Fruit fly (Drosophila melanogaster) whole organism, embryonic: ENCODE data around the gene Pif1A.
A peak's percentile ranks its signal among the peaks of the same experiment; 100 is the strongest.

Source experiments
- ATbp ChIP-seq: fragments of 200-800 bp; sonication (Bioruptor generic); optimal IDR thresholded peaks from 2 replicates; lab custom pipeline; 2017; ENCODE audit warnings: missing biosample characterization, mild to moderate bottlenecking, missing genetic modification characterization, missing genetic modification reagents
- Bgb ChIP-seq: fragments of 200-800 bp; sonication (Bioruptor generic); IDR thresholded peaks from 2 replicates; pipeline ENCODE4 v1.3.6; 2022; ENCODE audit warnings: missing biosample characterization, missing genetic modification characterization; ENCODE audit not compliant: partially characterized antibody
- CG11247 ChIP-seq: fragments of 200-800 bp; sonication (Bioruptor generic); IDR thresholded peaks from 2 replicates; pipeline ENCODE4 v1.3.6; 2022; ENCODE audit warnings: missing biosample characterization, missing genetic modification characterization
- CG11456 ChIP-seq: fragments of 200-800 bp; sonication (Bioruptor generic); IDR thresholded peaks from 3 replicates; pipeline ENCODE4 v1.3.6; 2022; ENCODE audit warnings: missing biosample characterization, missing genetic modification characterization
- CG11696 ChIP-seq: fragments of 200-800 bp; sonication (Bioruptor generic); IDR thresholded peaks from 2 replicates; pipeline ENCODE4 v1.3.6; 2022; ENCODE audit warnings: missing biosample characterization, missing genetic modification characterization
- CG1233 ChIP-seq: fragments of 200-800 bp; sonication (Bioruptor generic); optimal IDR thresholded peaks from 4 replicates; lab custom pipeline; 2018; ENCODE audit warnings: missing biosample characterization, mild to moderate bottlenecking, missing genetic modification characterization
- CG14050 ChIP-seq: fragments of 200-800 bp; sonication (Bioruptor generic); IDR thresholded peaks from 3 replicates; pipeline ENCODE4 v1.3.6; 2022; ENCODE audit warnings: missing biosample characterization, missing genetic modification characterization
- CG15514 ChIP-seq: fragments of 200-800 bp; sonication (Bioruptor generic); optimal IDR thresholded peaks from 3 replicates; lab custom pipeline; 2017; ENCODE audit warnings: missing biosample characterization, missing genetic modification characterization, mild to moderate bottlenecking, moderate library complexity, missing genetic modification reagents
- CG1603 ChIP-seq: fragments of 200-800 bp; sonication (Bioruptor generic); optimal IDR thresholded peaks from 2 replicates; lab custom pipeline; 2019; ENCODE audit warnings: missing biosample characterization, mild to moderate bottlenecking, missing genetic modification characterization, moderate library complexity
- CG17186 ChIP-seq: fragments of 200-800 bp; sonication (Bioruptor generic); optimal IDR thresholded peaks from 3 replicates; lab custom pipeline; 2017; ENCODE audit warnings: missing biosample characterization, missing genetic modification reagents, missing genetic modification characterization
- CG17328 ChIP-seq: fragments of 200-800 bp; sonication (Bioruptor generic); IDR thresholded peaks from 2 replicates; pipeline ENCODE4 v1.3.6; 2022; ENCODE audit warnings: missing biosample characterization, missing genetic modification characterization
- CG18476 ChIP-seq: fragments of 200-800 bp; sonication (Bioruptor generic); optimal IDR thresholded peaks from 2 replicates; lab custom pipeline; 2016; ENCODE audit warnings: missing biosample characterization, mild to moderate bottlenecking, missing genetic modification characterization
- CG18599 ChIP-seq: fragments of 200-800 bp; sonication (Bioruptor generic); optimal IDR thresholded peaks from 3 replicates; lab custom pipeline; 2017; ENCODE audit warnings: missing biosample characterization, missing genetic modification characterization, mild to moderate bottlenecking, moderate library complexity, missing genetic modification reagents
- CG18619 ChIP-seq: fragments of 200-800 bp; sonication (Bioruptor generic); optimal IDR thresholded peaks from 3 replicates; lab custom pipeline; 2017; ENCODE audit warnings: missing biosample characterization, mild to moderate bottlenecking, missing genetic modification characterization
- CG4404 ChIP-seq: fragments of 200-800 bp; sonication (Bioruptor generic); IDR thresholded peaks from 2 replicates; pipeline ENCODE4 v1.3.6; 2022; ENCODE audit warnings: missing biosample characterization, missing genetic modification characterization
- CG9215 ChIP-seq: fragments of 200-800 bp; sonication (Bioruptor generic); IDR thresholded peaks from 2 replicates; pipeline ENCODE4 v1.3.6; 2022; ENCODE audit warnings: missing biosample characterization, missing genetic modification characterization
- CG9817 ChIP-seq: fragments of 200-800 bp; sonication (Bioruptor generic); optimal IDR thresholded peaks from 2 replicates; lab custom pipeline; 2018; ENCODE audit warnings: missing biosample characterization, mild to moderate bottlenecking, missing genetic modification characterization, moderate library complexity
- Camta ChIP-seq: fragments of 200-800 bp; sonication (Bioruptor generic); optimal IDR thresholded peaks from 2 replicates; lab custom pipeline; 2016; ENCODE audit warnings: missing biosample characterization, missing genetic modification characterization
- Dbx ChIP-seq: fragments of 200-800 bp; sonication (Bioruptor generic); IDR thresholded peaks from 3 replicates; pipeline ENCODE4 v1.3.6; 2022; ENCODE audit warnings: missing biosample characterization, missing genetic modification characterization
- Drgx ChIP-seq: fragments of 200-800 bp; sonication (Bioruptor generic); IDR thresholded peaks from 2 replicates; pipeline ENCODE4 v1.3.6; 2022; ENCODE audit warnings: missing biosample characterization, missing genetic modification characterization
- Ets65A ChIP-seq: fragments of 200-800 bp; sonication (Bioruptor generic); peaks from one replicate; lab custom pipeline; 2016; ENCODE audit warnings: missing biosample characterization, missing genetic modification characterization
- HLH3B ChIP-seq: fragments of 200-800 bp; sonication (Bioruptor generic); IDR thresholded peaks from 2 replicates; pipeline ENCODE4 v1.3.6; 2022; ENCODE audit warnings: missing biosample characterization, missing genetic modification characterization
- Hmr ChIP-seq: fragments of 200-800 bp; sonication (Bioruptor generic); optimal IDR thresholded peaks from 3 replicates; lab custom pipeline; 2017; ENCODE audit warnings: mild to moderate bottlenecking, missing biosample characterization, missing genetic modification reagents, missing genetic modification characterization
- NK7.1 ChIP-seq: fragments of 200-800 bp; sonication (Bioruptor generic); optimal IDR thresholded peaks from 3 replicates; lab custom pipeline; 2016; ENCODE audit warnings: missing biosample characterization, missing genetic modification characterization
- Oaz ChIP-seq: fragments of 200-800 bp; sonication (Bioruptor generic); IDR thresholded peaks from 2 replicates; pipeline ENCODE4 v1.3.6; 2022; ENCODE audit warnings: missing biosample characterization, missing genetic modification characterization
- Pdp1 ChIP-seq, 2 experiments: fragments of 200-800 bp; sonication (Bioruptor generic); optimal IDR thresholded peaks; 3 replicates each; lab custom pipeline; 2016; ENCODE audit warnings: missing biosample characterization in 2 of 2, missing genetic modification characterization in 2 of 2, mild to moderate bottlenecking in 1 of 2, moderate library complexity in 1 of 2
- Ravus ChIP-seq: fragments of 200-800 bp; sonication (Bioruptor generic); IDR thresholded peaks from 2 replicates; pipeline ENCODE4 v1.3.6; 2022; ENCODE audit warnings: missing biosample characterization, missing genetic modification characterization
- Ssrp ChIP-seq: fragments of 200-800 bp; sonication (Bioruptor generic); optimal IDR thresholded peaks from 2 replicates; lab custom pipeline; 2018; ENCODE audit warnings: missing biosample characterization, mild to moderate bottlenecking, missing genetic modification characterization, moderate library complexity
- Xbp1 ChIP-seq: fragments of 200-800 bp; sonication (Bioruptor generic); optimal IDR thresholded peaks from 3 replicates; lab custom pipeline; 2016; ENCODE audit warnings: missing biosample characterization, mild to moderate bottlenecking, missing genetic modification characterization
- Xrp1 ChIP-seq: fragments of 200-800 bp; sonication (Bioruptor generic); IDR thresholded peaks from 2 replicates; pipeline ENCODE4 v1.3.6; 2022; ENCODE audit warnings: missing biosample characterization, missing genetic modification characterization
- ato ChIP-seq: fragments of 200-800 bp; sonication (Bioruptor generic); IDR thresholded peaks from 2 replicates; pipeline ENCODE4 v1.3.6; 2022; ENCODE audit warnings: missing biosample characterization, missing genetic modification characterization; ENCODE audit not compliant: partially characterized antibody
- cas ChIP-seq: fragments of 200-800 bp; sonication (Bioruptor generic); IDR thresholded peaks from 2 replicates; pipeline ENCODE4 v1.3.6; 2022; ENCODE audit warnings: missing biosample characterization, missing genetic modification characterization
- chm ChIP-seq: fragments of 200-800 bp; sonication (Bioruptor generic); IDR thresholded peaks from 2 replicates; pipeline ENCODE4 v1.3.6; 2022; ENCODE audit warnings: missing biosample characterization, missing genetic modification characterization
- ci ChIP-seq: fragments of 200-800 bp; sonication (Bioruptor generic); IDR thresholded peaks from 3 replicates; pipeline ENCODE4 v1.3.6; 2022; ENCODE audit warnings: missing biosample characterization, missing genetic modification characterization
- crp ChIP-seq, 2 experiments: fragments of 200-800 bp; sonication (Bioruptor generic); optimal IDR thresholded peaks; 2 replicates in 1 of 2; 3 replicates in 1 of 2; lab custom pipeline; 2017; ENCODE audit warnings: missing biosample characterization in 2 of 2, missing genetic modification characterization in 2 of 2, mild to moderate bottlenecking in 1 of 2, moderate library complexity in 1 of 2
- fu2 ChIP-seq: fragments of 200-800 bp; sonication (Bioruptor generic); optimal IDR thresholded peaks from 2 replicates; lab custom pipeline; 2016; ENCODE audit warnings: missing biosample characterization, missing genetic modification characterization
- jumu ChIP-seq: fragments of 200-800 bp; sonication (Bioruptor generic); optimal IDR thresholded peaks from 3 replicates; lab custom pipeline; 2016; ENCODE audit warnings: missing biosample characterization, missing genetic modification characterization
- ken ChIP-seq: fragments of 200-800 bp; sonication (Bioruptor generic); IDR thresholded peaks from 3 replicates; pipeline ENCODE4 v1.3.6; 2022; ENCODE audit warnings: missing biosample characterization, missing genetic modification characterization
- mam ChIP-seq: fragments of 200-800 bp; sonication (Bioruptor generic); optimal IDR thresholded peaks from 3 replicates; lab custom pipeline; 2016; ENCODE audit warnings: missing biosample characterization, missing genetic modification characterization
- pnt ChIP-seq: fragments of 200-800 bp; sonication (Bioruptor generic); optimal IDR thresholded peaks from 3 replicates; lab custom pipeline; 2016; ENCODE audit warnings: missing biosample characterization, missing genetic modification characterization
- pros ChIP-seq: fragments of 200-800 bp; sonication (Bioruptor generic); optimal IDR thresholded peaks from 3 replicates; lab custom pipeline; 2019; ENCODE audit warnings: missing biosample characterization, mild to moderate bottlenecking, missing genetic modification characterization, moderate library complexity
- ranshi ChIP-seq: fragments of 200-800 bp; sonication (Bioruptor generic); IDR thresholded peaks from 2 replicates; pipeline ENCODE4 v1.3.6; 2022; ENCODE audit warnings: missing biosample characterization, missing genetic modification characterization
- rib ChIP-seq: fragments of 200-800 bp; sonication (Bioruptor generic); IDR thresholded peaks from 2 replicates; pipeline ENCODE4 v1.3.6; 2022; ENCODE audit warnings: missing biosample characterization, missing genetic modification characterization
- sens ChIP-seq: fragments of 200-800 bp; sonication (Bioruptor generic); peaks from one replicate; lab custom pipeline; 2016; ENCODE audit warnings: missing biosample characterization, missing genetic modification characterization
- seq ChIP-seq: fragments of 200-800 bp; sonication (Bioruptor generic); IDR thresholded peaks from 2 replicates; pipeline ENCODE4 v1.3.6; 2022; ENCODE audit warnings: missing biosample characterization, missing genetic modification characterization
- sisA ChIP-seq: fragments of 200-800 bp; sonication (Bioruptor generic); IDR thresholded peaks from 2 replicates; pipeline ENCODE4 v1.3.6; 2022; ENCODE audit warnings: missing biosample characterization, missing genetic modification characterization
- sob ChIP-seq: fragments of 200-800 bp; sonication (Bioruptor generic); IDR thresholded peaks from 2 replicates; pipeline ENCODE4 v1.3.6; 2022; ENCODE audit warnings: missing biosample characterization, missing genetic modification characterization
- toy ChIP-seq: fragments of 200-800 bp; sonication (Bioruptor generic); IDR thresholded peaks from 2 replicates; pipeline ENCODE4 v1.3.6; 2022; ENCODE audit warnings: missing biosample characterization, missing genetic modification characterization
- ttk ChIP-seq: fragments of 200-800 bp; sonication (Bioruptor generic); IDR thresholded peaks from 2 replicates; pipeline ENCODE4 v2.1.2; 2022; ENCODE audit warnings: missing biosample characterization, missing genetic modification characterization
- vvl ChIP-seq: fragments of 200-800 bp; sonication (Bioruptor generic); IDR thresholded peaks from 2 replicates; pipeline ENCODE4 v1.3.6; 2022; ENCODE audit warnings: missing biosample characterization, missing genetic modification characterization
- zfh1 ChIP-seq: fragments of 200-800 bp; sonication (Bioruptor generic); IDR thresholded peaks from 3 replicates; pipeline ENCODE4 v1.3.6; 2022; ENCODE audit warnings: missing biosample characterization, missing genetic modification characterization

Pif1A gene

dm6 chr3R:8784788-8785187, 16.2 kb downstream of the Pif1A start:
- TF ChIP-seq CG14050 (GFP tag; lab: Robert Waterston, UW) (peak; percentile 44; the same call in 1 of the 3 replicates), ato (GFP tag; lab: Robert Waterston, UW) (no peak), Bgb (GFP tag; lab: Robert Waterston, UW) (no peak), ci (GFP tag; lab: Robert Waterston, UW) (peak; percentile 77), Ravus (GFP tag; lab: Robert Waterston, UW) (0 out of 2 replicates have a peak, but pooled peaks have one; percentile 2), CG1603 (tag; lab: Kevin White, UChicago) (no peak), ken (peak; percentile 27; the same call in 1 of the 3 replicates), fu2 (GFP tag; lab: Kevin White, UChicago) (peak; percentile 10), Xbp1 (GFP tag; lab: Kevin White, UChicago) (peak; percentile 59), Camta (GFP tag; lab: Kevin White, UChicago) (peak; percentile 27), Hmr (GFP tag; lab: Kevin White, UChicago) (peak; percentile 44), ttk (GFP tag; lab: Robert Waterston, UW) (peak; percentile 27; the same call in 1 of the 2 replicates), HLH3B (peak; percentile 74), CG15514 (GFP tag; lab: Kevin White, UChicago) (peak; percentile 19), CG4404 (GFP tag; lab: Robert Waterston, UW) (0 out of 2 replicates have a peak, but pooled peaks have one; percentile 18), Ssrp (peak; percentile 30), sens (GFP tag; lab: Kevin White, UChicago) (peak; percentile 84), chm (GFP tag; lab: Robert Waterston, UW) (peak; percentile 62; the same call in 1 of the 2 replicates), seq (peak; percentile 31; the same call in 1 of the 2 replicates), CG11247 (GFP tag; lab: Robert Waterston, UW) (peak; percentile 57; the same call in 1 of the 2 replicates), pros (no peak), mam (GFP tag; lab: Kevin White, UChicago) (peak; percentile 52), CG9215 (GFP tag; lab: Robert Waterston, UW) (peak; percentile 35; the same call in 1 of the 2 replicates), rib (no peak), pnt (GFP tag; lab: Kevin White, UChicago) (peak; percentile 53), Drgx (GFP tag; lab: Robert Waterston, UW) (peak; percentile 76), Pdp1 (GFP tag; optimal IDR thresholded peaks at IDR 0.05; lab: Kevin White, UChicago) (peak in 1 of 2 experiments; percentile 53), NK7.1 (no peak), jumu (GFP tag; lab: Kevin White, UChicago) (peak; percentile 25), sisA (peak; percentile 50), CG18476 (GFP tag; lab: Kevin White, UChicago) (peak; percentile 3), zfh1 (peak; percentile 63; the same call in 2 of the 3 replicates), ATbp (peak; percentile 12), CG17186 (GFP tag; lab: Kevin White, UChicago) (no peak), CG17328 (peak; percentile 44; the same call in 1 of the 2 replicates), CG9817 (tag; lab: Kevin White, UChicago) (peak; percentile 56), CG18599 (peak; percentile 57), vvl (peak; percentile 80), toy (GFP tag; lab: Robert Waterston, UW) (no peak), CG18619 (GFP tag; lab: Kevin White, UChicago) (peak; percentile 8), crp (GFP tag; optimal IDR thresholded peaks at IDR 0.05; lab: Kevin White, UChicago) (no peak), sob (GFP tag; lab: Robert Waterston, UW) (peak; percentile 64), Xrp1 (GFP tag; lab: Robert Waterston, UW) (peak; percentile 66), ranshi (GFP tag; lab: Robert Waterston, UW) (peak; percentile 45; the same call in 1 of the 2 replicates), CG11696 (0 out of 2 replicates have a peak, but pooled peaks have one; percentile 9), CG11456 (GFP tag; lab: Robert Waterston, UW) (peak; percentile 70; the same call in 1 of the 3 replicates), cas (GFP tag; lab: Robert Waterston, UW) (peak; percentile 29; the same call in 1 of the 2 replicates), Dbx (GFP tag; lab: Robert Waterston, UW) (peak; percentile 51; the same call in 2 of the 3 replicates), Oaz (GFP tag; lab: Robert Waterston, UW) (peak; percentile 42; the same call in 1 of the 2 replicates), Ets65A (GFP tag; lab: Kevin White, UChicago) (peak; percentile 85), CG1233 (GFP tag; lab: Kevin White, UChicago) (peak; percentile 11)
